Comparison of ENCODE assay signal across 1 fruit fly cellular context in genomic region chr3L:14031171-14032126, dm6.
A peak's percentile ranks its signal among the peaks of the same experiment; 100 is the strongest.
TF ChIP-seq lines count a peak whose summit lies in the region.

TSS of gene CG6650 (plus strand) at chr3L:14031450.
TSS of gene endos (minus strand) at chr3L:14031706.

TF ChIP-seq in whole organism, embryonic, 481 proteins besides CTCF, POLR2A, EP300 and RAD21 (continued from another document and continues in another):
- peak; percentile 8; the same call in 1 of the 2 replicates for TF ChIP-seq ato (GFP tag; IDR thresholded peaks at IDR 0.05; lab: Robert Waterston, UW; ENCODE audit: partially characterized antibody)
- 0 out of 2 replicates have a peak, but pooled peaks have one; percentile 18 for TF ChIP-seq CG11247 (GFP tag; IDR thresholded peaks at IDR 0.05; lab: Robert Waterston, UW)
- no peak; the same call in 1 of the 2 replicates for TF ChIP-seq CG10366 (GFP tag; IDR thresholded peaks at IDR 0.05; lab: Robert Waterston, UW)
- 0 out of 3 replicates have a peak, but pooled peaks have one; percentile 18 for TF ChIP-seq Aef1 (GFP tag; IDR thresholded peaks at IDR 0.05; lab: Robert Waterston, UW)
- TF ChIP-seq CG9797 (GFP tag; optimal IDR thresholded peaks at IDR 0.05; lab: Kevin White, UChicago), result peak; percentile 32
- 0 out of 4 replicates have a peak, but pooled peaks have one; percentile 47 for TF ChIP-seq chinmo (GFP tag; IDR thresholded peaks at IDR 0.05; lab: Robert Waterston, UW; ENCODE audit: partially characterized antibody)
- TF ChIP-seq CG5245 (GFP tag; optimal IDR thresholded peaks at IDR 0.05; lab: Kevin White, UChicago), result no peak
- TF ChIP-seq CG13624 (GFP tag; optimal IDR thresholded peaks at IDR 0.05; lab: Kevin White, UChicago), result peak; percentile 4
- TF ChIP-seq prd (optimal IDR thresholded peaks at IDR 0.05; lab: Kevin White, UChicago), result no peak
- TF ChIP-seq prd (GFP tag; IDR thresholded peaks at IDR 0.05; lab: Robert Waterston, UW), result peak; percentile 44; the same call in 1 of the 3 replicates
- peak; percentile 16 for TF ChIP-seq CG1233 (GFP tag; optimal IDR thresholded peaks at IDR 0.05; lab: Kevin White, UChicago)
- TF ChIP-seq Deaf1 (tag; optimal IDR thresholded peaks at IDR 0.05; lab: Kevin White, UChicago), result peak; percentile 7
- TF ChIP-seq Atf3 (GFP tag; optimal IDR thresholded peaks at IDR 0.05; lab: Kevin White, UChicago), result no peak
- TF ChIP-seq Ptx1 (GFP tag; IDR thresholded peaks at IDR 0.05; lab: Robert Waterston, UW), result 0 out of 2 replicates have a peak, but pooled peaks have one; percentile 36
- TF ChIP-seq PHDP (tag; optimal IDR thresholded peaks at IDR 0.05; lab: Kevin White, UChicago), result peak; percentile 42
- no peak for TF ChIP-seq Asciz (GFP tag; optimal IDR thresholded peaks at IDR 0.05; lab: Kevin White, UChicago)
- TF ChIP-seq her (GFP tag; optimal IDR thresholded peaks at IDR 0.05; lab: Kevin White, UChicago), result peak; percentile 39
- TF ChIP-seq CG2116 (GFP tag; optimal IDR thresholded peaks at IDR 0.05; lab: Kevin White, UChicago), result peak; percentile 96
- no peak for TF ChIP-seq Hmx (GFP tag; optimal IDR thresholded peaks at IDR 0.05; lab: Kevin White, UChicago)
- TF ChIP-seq CG4707 (GFP tag; optimal IDR thresholded peaks at IDR 0.05; lab: Kevin White, UChicago), result peak; percentile 41
- peak; percentile 68 for TF ChIP-seq unc-4 (GFP tag; IDR thresholded peaks at IDR 0.05; lab: Robert Waterston, UW; ENCODE audit: partially characterized antibody)
- peak; percentile 75 for TF ChIP-seq sens (GFP tag; lab: Kevin White, UChicago)
- TF ChIP-seq CG18476 (GFP tag; optimal IDR thresholded peaks at IDR 0.05; lab: Kevin White, UChicago), result peak; percentile 50
- peak; percentile 39; the same call in 1 of the 3 replicates for TF ChIP-seq CG11456 (GFP tag; IDR thresholded peaks at IDR 0.05; lab: Robert Waterston, UW)
- TF ChIP-seq CG4328 (GFP tag; optimal IDR thresholded peaks at IDR 0.05; lab: Kevin White, UChicago), result peak; percentile 66
- TF ChIP-seq Chrac-16 (GFP tag; optimal IDR thresholded peaks at IDR 0.05; lab: Kevin White, UChicago), result peak; percentile 18
- 0 out of 2 replicates have a peak, but pooled peaks have one; percentile 23 for TF ChIP-seq sob (GFP tag; IDR thresholded peaks at IDR 0.05; lab: Robert Waterston, UW)
- TF ChIP-seq lbe (GFP tag; optimal IDR thresholded peaks at IDR 0.05; lab: Kevin White, UChicago), result peak; percentile 47
- TF ChIP-seq CG7271 (tag; optimal IDR thresholded peaks at IDR 0.05; lab: Kevin White, UChicago), result no peak
- TF ChIP-seq CG10267 (tag; optimal IDR thresholded peaks at IDR 0.05; lab: Kevin White, UChicago), result peak; percentile 86
- no peak for TF ChIP-seq cato (GFP tag; optimal IDR thresholded peaks at IDR 0.05; lab: Kevin White, UChicago; ENCODE audit: borderline replicate concordance)
- peak in 1 of 2 experiments; percentile 3 for TF ChIP-seq bsh (GFP tag; optimal IDR thresholded peaks at IDR 0.05; lab: Kevin White, UChicago)
- peak; percentile 28 for TF ChIP-seq pfk (GFP tag; optimal IDR thresholded peaks at IDR 0.05; lab: Kevin White, UChicago)
- TF ChIP-seq CG17361 (GFP tag; IDR thresholded peaks at IDR 0.05; lab: Robert Waterston, UW), result peak; percentile 64; the same call in 2 of the 3 replicates
- no peak for TF ChIP-seq dimm (GFP tag; IDR thresholded peaks at IDR 0.05; lab: Robert Waterston, UW)
- peak; percentile 10 for TF ChIP-seq pum (GFP tag; optimal IDR thresholded peaks at IDR 0.05; lab: Kevin White, UChicago)
- TF ChIP-seq ssp (GFP tag; IDR thresholded peaks at IDR 0.05; lab: Robert Waterston, UW), result 0 out of 2 replicates have a peak, but pooled peaks have one; percentile 24
- peak; percentile 23 for TF ChIP-seq Hmr (GFP tag; optimal IDR thresholded peaks at IDR 0.05; lab: Kevin White, UChicago)
- no peak for TF ChIP-seq al (GFP tag; IDR thresholded peaks at IDR 0.05; lab: Robert Waterston, UW)
- TF ChIP-seq CG13296 (GFP tag; optimal IDR thresholded peaks at IDR 0.05; lab: Kevin White, UChicago), result peak; percentile 69
- TF ChIP-seq pros (GFP tag; optimal IDR thresholded peaks at IDR 0.05; lab: Kevin White, UChicago), result no peak
- TF ChIP-seq Eip74EF (GFP tag; optimal IDR thresholded peaks at IDR 0.05; lab: Kevin White, UChicago), result no peak
- TF ChIP-seq Dip3 (GFP tag; optimal IDR thresholded peaks at IDR 0.05; lab: Kevin White, UChicago), result peak; percentile 5
- no peak for TF ChIP-seq kni (GFP tag; optimal IDR thresholded peaks at IDR 0.05; lab: Kevin White, UChicago)
- TF ChIP-seq CG18262 (tag; optimal IDR thresholded peaks at IDR 0.05; lab: Kevin White, UChicago), result peak; percentile 56
- peak; percentile 39 for TF ChIP-seq CG30403 (GFP tag; optimal IDR thresholded peaks at IDR 0.05; lab: Kevin White, UChicago)
- peak; percentile 5 for TF ChIP-seq HmgZ (tag; optimal IDR thresholded peaks at IDR 0.05; lab: Kevin White, UChicago)
- peak; percentile 51 for TF ChIP-seq CG15601 (tag; optimal IDR thresholded peaks at IDR 0.05; lab: Kevin White, UChicago)
- peak; percentile 83 for TF ChIP-seq BEAF-32 (GFP tag; optimal IDR thresholded peaks at IDR 0.05; lab: Kevin White, UChicago)
- 0 out of 2 replicates have a peak, but pooled peaks have one; percentile 4 for TF ChIP-seq NFAT (GFP tag; IDR thresholded peaks at IDR 0.05; lab: Robert Waterston, UW)
- TF ChIP-seq Dbx (GFP tag; IDR thresholded peaks at IDR 0.05; lab: Robert Waterston, UW), result peak; percentile 24; the same call in 1 of the 3 replicates
- peak; percentile 30 for TF ChIP-seq Meics (GFP tag; optimal IDR thresholded peaks at IDR 0.05; lab: Kevin White, UChicago)
- no peak for TF ChIP-seq CG6654 (GFP tag; optimal IDR thresholded peaks at IDR 0.05; lab: Kevin White, UChicago)
- TF ChIP-seq Sin3A (optimal IDR thresholded peaks at IDR 0.05; lab: Kevin White, UChicago), result peak; percentile 57
- TF ChIP-seq Bgb (GFP tag; IDR thresholded peaks at IDR 0.05; lab: Robert Waterston, UW; ENCODE audit: partially characterized antibody), result peak; percentile 76
- peak; percentile 56 for TF ChIP-seq gfzf (GFP tag; optimal IDR thresholded peaks at IDR 0.05; lab: Kevin White, UChicago)
- TF ChIP-seq CG7963 (GFP tag; IDR thresholded peaks at IDR 0.05; lab: Robert Waterston, UW; ENCODE audit: partially characterized antibody), result peak; percentile 77
- 0 out of 2 replicates have a peak, but pooled peaks have one; percentile 17 for TF ChIP-seq CG6689 (GFP tag; IDR thresholded peaks at IDR 0.05; lab: Robert Waterston, UW)
- no peak for TF ChIP-seq z (GFP tag; IDR thresholded peaks at IDR 0.05; lab: Robert Waterston, UW)
- 0 out of 3 replicates have a peak, but pooled peaks have one; percentile 30 for TF ChIP-seq CG34422 (GFP tag; IDR thresholded peaks at IDR 0.05; lab: Robert Waterston, UW)
- TF ChIP-seq stwl (tag; optimal IDR thresholded peaks at IDR 0.05; lab: Kevin White, UChicago), result peak; percentile 74
- TF ChIP-seq D19A (tag; optimal IDR thresholded peaks at IDR 0.05; lab: Kevin White, UChicago), result peak; percentile 27
- TF ChIP-seq Max (GFP tag; optimal IDR thresholded peaks at IDR 0.05; lab: Kevin White, UChicago), result peak; percentile 16
- TF ChIP-seq hkb (optimal IDR thresholded peaks at IDR 0.05; lab: Kevin White, UChicago), result no peak
- no peak; the same call in 1 of the 2 replicates for TF ChIP-seq hkb (GFP tag; IDR thresholded peaks at IDR 0.05; lab: Robert Waterston, UW)
- peak; percentile 14 for TF ChIP-seq az2 (GFP tag; optimal IDR thresholded peaks at IDR 0.05; lab: Kevin White, UChicago)
- TF ChIP-seq salm (tag; optimal IDR thresholded peaks at IDR 0.05; lab: Kevin White, UChicago), result no peak
- TF ChIP-seq zfh2 (GFP tag; optimal IDR thresholded peaks at IDR 0.05; lab: Kevin White, UChicago), result no peak
- TF ChIP-seq CG33557 (GFP tag; optimal IDR thresholded peaks at IDR 0.05; lab: Kevin White, UChicago), result no peak
- peak; percentile 70 for TF ChIP-seq pzg (GFP tag; optimal IDR thresholded peaks at IDR 0.05; lab: Kevin White, UChicago)
- TF ChIP-seq emc (GFP tag; optimal IDR thresholded peaks at IDR 0.05; lab: Kevin White, UChicago), result no peak
- peak in 1 of 2 experiments; percentile 14 for TF ChIP-seq dpn (GFP tag; optimal IDR thresholded peaks at IDR 0.05; lab: Kevin White, UChicago)
- TF ChIP-seq yki (optimal IDR thresholded peaks at IDR 0.05; lab: Kevin White, UChicago), result no peak
- TF ChIP-seq cas (GFP tag; IDR thresholded peaks at IDR 0.05; lab: Robert Waterston, UW), result no peak
- no peak for TF ChIP-seq croc (GFP tag; conservative IDR thresholded peaks at IDR 0.05; lab: Robert Waterston, UW)
- no peak for TF ChIP-seq CG1024 (GFP tag; IDR thresholded peaks at IDR 0.05; lab: Robert Waterston, UW)
- peak; percentile 47 for TF ChIP-seq CG3281 (GFP tag; optimal IDR thresholded peaks at IDR 0.05; lab: Kevin White, UChicago)
- TF ChIP-seq CG2712 (tag; optimal IDR thresholded peaks at IDR 0.05; lab: Kevin White, UChicago), result peak; percentile 54
- TF ChIP-seq CG7556 (GFP tag; optimal IDR thresholded peaks at IDR 0.05; lab: Kevin White, UChicago), result no peak
- peak; percentile 9 for TF ChIP-seq CG8290 (GFP tag; optimal IDR thresholded peaks at IDR 0.05; lab: Kevin White, UChicago)
- no peak for TF ChIP-seq CG8290 (tag; optimal IDR thresholded peaks at IDR 0.05; lab: Kevin White, UChicago)
- TF ChIP-seq CG1529 (GFP tag; optimal IDR thresholded peaks at IDR 0.05; lab: Kevin White, UChicago), result no peak
- no peak for TF ChIP-seq CG8944 (GFP tag; optimal IDR thresholded peaks at IDR 0.05; lab: Kevin White, UChicago)
- TF ChIP-seq Mad (GFP tag; optimal IDR thresholded peaks at IDR 0.05; lab: Kevin White, UChicago), result no peak
- peak; percentile 36 for TF ChIP-seq CG13775 (GFP tag; optimal IDR thresholded peaks at IDR 0.05; lab: Kevin White, UChicago)
- no peak for TF ChIP-seq CG17568 (GFP tag; optimal IDR thresholded peaks at IDR 0.05; lab: Kevin White, UChicago)
- TF ChIP-seq CG34376 (GFP tag; optimal IDR thresholded peaks at IDR 0.05; lab: Kevin White, UChicago), result peak; percentile 82
- no peak for TF ChIP-seq CG11723 (GFP tag; optimal IDR thresholded peaks at IDR 0.05; lab: Kevin White, UChicago)
- peak; percentile 33 for TF ChIP-seq zen (tag; optimal IDR thresholded peaks at IDR 0.05; lab: Kevin White, UChicago)
- TF ChIP-seq CG4424 (GFP tag; optimal IDR thresholded peaks at IDR 0.05; lab: Kevin White, UChicago), result peak; percentile 33
- peak; percentile 32 for TF ChIP-seq CG12104 (GFP tag; optimal IDR thresholded peaks at IDR 0.05; lab: Kevin White, UChicago)
- TF ChIP-seq H2.0 (GFP tag; IDR thresholded peaks at IDR 0.05; lab: Robert Waterston, UW), result no peak
- peak; percentile 50 for TF ChIP-seq Hand (GFP tag; optimal IDR thresholded peaks at IDR 0.05; lab: Kevin White, UChicago)
- peak; percentile 40 for TF ChIP-seq CG7839 (tag; optimal IDR thresholded peaks at IDR 0.05; lab: Kevin White, UChicago)
- no peak for TF ChIP-seq Doc2 (GFP tag; IDR thresholded peaks at IDR 0.05; lab: Robert Waterston, UW)
- TF ChIP-seq CG14860 (GFP tag; IDR thresholded peaks at IDR 0.05; lab: Robert Waterston, UW; ENCODE audit: partially characterized antibody), result peak; percentile 82
- TF ChIP-seq Myb (GFP tag; optimal IDR thresholded peaks at IDR 0.05; lab: Kevin White, UChicago), result peak; percentile 87
- peak; percentile 3 for TF ChIP-seq grn (GFP tag; optimal IDR thresholded peaks at IDR 0.05; lab: Kevin White, UChicago)
- TF ChIP-seq gro (GFP tag; optimal IDR thresholded peaks at IDR 0.05; lab: Kevin White, UChicago), result no peak
- no peak for TF ChIP-seq onecut (GFP tag; IDR thresholded peaks at IDR 0.05; lab: Robert Waterston, UW)
- TF ChIP-seq CG13287 (GFP tag; IDR thresholded peaks at IDR 0.05; lab: Robert Waterston, UW; ENCODE audit: partially characterized antibody), result peak; percentile 78
- no peak; the same call in 1 of the 2 replicates for TF ChIP-seq Drgx (GFP tag; IDR thresholded peaks at IDR 0.05; lab: Robert Waterston, UW)
- TF ChIP-seq kay (GFP tag; optimal IDR thresholded peaks at IDR 0.05; lab: Kevin White, UChicago), result peak; percentile 16
- TF ChIP-seq Opbp (GFP tag; IDR thresholded peaks at IDR 0.05; lab: Robert Waterston, UW; ENCODE audit: partially characterized antibody), result peak; percentile 74
- peak; percentile 4 for TF ChIP-seq HLH54F (GFP tag; optimal IDR thresholded peaks at IDR 0.05; lab: Kevin White, UChicago)
- TF ChIP-seq CG15479 (GFP tag; optimal IDR thresholded peaks at IDR 0.05; lab: Kevin White, UChicago), result peak; percentile 49
- no peak for TF ChIP-seq sc (optimal IDR thresholded peaks at IDR 0.05; lab: Kevin White, UChicago)
- TF ChIP-seq sc (GFP tag; optimal IDR thresholded peaks at IDR 0.05; lab: Kevin White, UChicago), result no peak
- peak; percentile 36 for TF ChIP-seq CG17186 (GFP tag; optimal IDR thresholded peaks at IDR 0.05; lab: Kevin White, UChicago)
- no peak for TF ChIP-seq ranshi (GFP tag; IDR thresholded peaks at IDR 0.05; lab: Robert Waterston, UW)
- no peak for TF ChIP-seq CG17802 (tag; optimal IDR thresholded peaks at IDR 0.05; lab: Kevin White, UChicago)
- TF ChIP-seq lmd (GFP tag; IDR thresholded peaks at IDR 0.05; lab: Robert Waterston, UW), result peak; percentile 25; the same call in 1 of the 2 replicates
- TF ChIP-seq Nf-YB (GFP tag; optimal IDR thresholded peaks at IDR 0.05; lab: Kevin White, UChicago), result peak; percentile 0
- TF ChIP-seq bigmax (GFP tag; optimal IDR thresholded peaks at IDR 0.05; lab: Kevin White, UChicago), result no peak
- peak; percentile 65 for TF ChIP-seq hb (GFP tag; IDR thresholded peaks at IDR 0.05; lab: Robert Waterston, UW; ENCODE audit: partially characterized antibody)
- peak; percentile 7 for TF ChIP-seq gcm (GFP tag; optimal IDR thresholded peaks at IDR 0.05; lab: Kevin White, UChicago)
- peak; percentile 40 for TF ChIP-seq Abd-B (GFP tag; optimal IDR thresholded peaks at IDR 0.05; lab: Kevin White, UChicago)
- peak in 1 of 3 experiments; percentile 2 for TF ChIP-seq Stat92E (GFP tag; optimal IDR thresholded peaks at IDR 0.05; lab: Kevin White, UChicago)
- TF ChIP-seq CG7928 (GFP tag; optimal IDR thresholded peaks at IDR 0.05; lab: Kevin White, UChicago), result peak; percentile 68
- TF ChIP-seq tup (GFP tag; optimal IDR thresholded peaks at IDR 0.05; lab: Kevin White, UChicago), result no peak
- TF ChIP-seq Xrp1 (GFP tag; IDR thresholded peaks at IDR 0.05; lab: Robert Waterston, UW), result 0 out of 2 replicates have a peak, but pooled peaks have one; percentile 5
- peak; percentile 40 for TF ChIP-seq CG12155 (GFP tag; optimal IDR thresholded peaks at IDR 0.05; lab: Kevin White, UChicago)
- no peak for TF ChIP-seq CG4360 (GFP tag; IDR thresholded peaks at IDR 0.05; lab: Robert Waterston, UW)
- TF ChIP-seq CG7987 (GFP tag; optimal IDR thresholded peaks at IDR 0.05; lab: Kevin White, UChicago), result no peak
- no peak for TF ChIP-seq CG6765 (GFP tag; optimal IDR thresholded peaks at IDR 0.05; lab: Kevin White, UChicago)
- no peak for TF ChIP-seq Ada2b (GFP tag; IDR thresholded peaks at IDR 0.05; lab: Robert Waterston, UW)
- no peak for TF ChIP-seq CG3065 (GFP tag; optimal IDR thresholded peaks at IDR 0.05; lab: Kevin White, UChicago)
- TF ChIP-seq CG8924 (tag; optimal IDR thresholded peaks at IDR 0.05; lab: Kevin White, UChicago), result peak; percentile 23
